Worm (Caenorhabditis elegans): ENCODE results near the gene sri-51.

- TF ChIP-seq nhr-28 (tag; optimal IDR thresholded peaks at IDR 0.05) (no peak), nhr-11 (tag; optimal IDR thresholded peaks at IDR 0.05) (no peak), daf-12 (tag; optimal IDR thresholded peaks at IDR 0.05) (no peak), R02D3.7 (tag; optimal IDR thresholded peaks at IDR 0.05) (no peak), zag-1 (tag; optimal IDR thresholded peaks at IDR 0.05) (no peak), nhr-23 (tag; optimal IDR thresholded peaks at IDR 0.05) (no peak), egl-27 (tag; optimal IDR thresholded peaks at IDR 0.05) (no peak)
These were observed 46.9 kb upstream of the sri-51 start, which contains the start of gene C17F4.7 for ce11 chrII:3245836-3246235.
